Fruit fly (Drosophila melanogaster): ENCODE measurements around the gene Deaf1.
A peak's percentile ranks its signal among the peaks of the same experiment; 100 is the strongest.

The Deaf1 gene

DNA sequence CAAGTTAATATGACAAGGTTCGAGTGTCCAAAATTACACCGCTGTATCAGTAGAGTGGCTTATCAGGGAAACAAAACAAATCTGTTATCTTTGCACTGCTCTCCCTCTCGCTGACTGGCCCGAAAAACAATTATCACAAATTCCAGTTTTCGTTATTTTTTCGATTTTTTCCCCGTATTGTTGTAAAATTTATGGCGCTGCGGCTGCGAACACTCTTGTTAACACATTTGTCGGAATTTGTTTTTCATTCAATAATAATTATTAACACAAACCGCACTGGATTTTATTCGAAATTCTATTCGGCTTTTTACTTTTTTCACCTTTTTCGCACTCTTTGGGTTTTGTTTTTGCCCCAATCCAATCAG is 27.4 kb upstream of the Deaf1 start:
- TF ChIP-seq NK7.1 (GFP tag; optimal IDR thresholded peaks at IDR 0.05) (no peak), exex (tag; optimal IDR thresholded peaks at IDR 0.05) (peak; percentile 31), sd (tag; optimal IDR thresholded peaks at IDR 0.05) (peak; percentile 68)

DNA sequence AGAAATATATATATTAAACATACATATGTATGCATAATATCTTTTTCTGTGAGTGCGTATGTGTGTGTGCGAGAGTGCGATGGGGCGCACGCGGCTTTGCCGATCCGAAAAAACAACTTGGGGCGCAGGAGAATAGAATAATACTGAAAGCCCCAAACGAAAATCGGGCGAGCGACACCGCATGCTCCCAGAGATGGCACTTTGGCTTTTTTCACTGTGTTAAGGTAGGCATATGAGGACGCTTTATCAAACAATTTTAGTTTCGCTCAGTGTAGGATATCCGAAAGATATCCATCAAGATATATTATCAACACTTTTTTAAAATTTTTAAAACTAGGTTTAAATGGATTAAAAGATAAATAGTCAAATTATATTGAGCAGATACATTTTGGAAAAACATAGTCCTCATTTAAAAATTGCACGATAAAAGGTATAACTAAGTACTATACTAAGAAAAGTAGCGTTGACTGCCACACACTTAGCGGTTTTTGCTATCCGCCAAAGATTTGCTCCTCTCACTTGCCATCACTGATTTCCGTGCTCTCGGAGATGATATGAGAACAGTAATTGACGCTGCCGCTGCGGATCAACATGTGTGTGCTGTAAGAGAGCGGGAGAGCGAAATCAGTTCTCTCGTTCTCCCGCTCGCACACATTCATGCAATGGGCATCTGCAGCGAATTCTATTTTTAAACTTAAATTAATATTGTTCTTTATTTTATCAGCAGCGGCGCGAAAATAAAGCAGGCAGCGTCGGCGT is 26.9 kb upstream of the Deaf1 start:
- TF ChIP-seq CG12744 (GFP tag; optimal IDR thresholded peaks at IDR 0.05) (peak; percentile 40), Scr (GFP tag; IDR thresholded peaks at IDR 0.05; ENCODE audit: partially characterized antibody) (no peak), nmo (GFP tag; optimal IDR thresholded peaks at IDR 0.05) (peak; percentile 82), CrebB (tag; optimal IDR thresholded peaks at IDR 0.05) (no peak), CG4617 (GFP tag; optimal IDR thresholded peaks at IDR 0.05; ENCODE audit: borderline replicate concordance) (peak; percentile 15), p53 (GFP tag; optimal IDR thresholded peaks at IDR 0.05) (peak; percentile 42), Fer2 (tag; optimal IDR thresholded peaks at IDR 0.05) (peak; percentile 53), fd102C (GFP tag; optimal IDR thresholded peaks at IDR 0.05) (no peak), Xbp1 (GFP tag; optimal IDR thresholded peaks at IDR 0.05) (peak; percentile 72), ham (GFP tag; IDR thresholded peaks at IDR 0.05) (no peak), MESR4 (GFP tag; optimal IDR thresholded peaks at IDR 0.05) (no peak), CG1832 (GFP tag; optimal IDR thresholded peaks at IDR 0.05) (no peak), Hr78 (GFP tag; optimal IDR thresholded peaks at IDR 0.05) (peak in 1 of 2 experiments; percentile 38), CG11696 (GFP tag; IDR thresholded peaks at IDR 0.05) (no peak), trem (tag; optimal IDR thresholded peaks at IDR 0.05) (peak; percentile 28), Tbp (GFP tag; optimal IDR thresholded peaks at IDR 0.05) (peak; percentile 78), Side (GFP tag; optimal IDR thresholded peaks at IDR 0.05) (peak; percentile 43), CG12236 (GFP tag; optimal IDR thresholded peaks at IDR 0.05) (no peak), slbo (GFP tag; IDR thresholded peaks at IDR 0.05) (peak; percentile 66), hbn (GFP tag; IDR thresholded peaks at IDR 0.05; ENCODE audit: partially characterized antibody) (no peak), Nf-YB (GFP tag; optimal IDR thresholded peaks at IDR 0.05) (peak; percentile 44), CG8388 (GFP tag; optimal IDR thresholded peaks at IDR 0.05) (peak; percentile 47), fu2 (GFP tag; optimal IDR thresholded peaks at IDR 0.05) (peak; percentile 58), schlank (tag; optimal IDR thresholded peaks at IDR 0.05) (peak; percentile 19), chm (GFP tag; IDR thresholded peaks at IDR 0.05) (no peak; the same call in 1 of the 2 replicates), knrl (GFP tag; IDR thresholded peaks at IDR 0.05; ENCODE audit: partially characterized antibody) (no peak), gsb (GFP tag; IDR thresholded peaks at IDR 0.05) (no peak), ato (GFP tag; IDR thresholded peaks at IDR 0.05; ENCODE audit: partially characterized antibody) (peak; percentile 45; the same call in 1 of the 2 replicates), pfk (GFP tag; optimal IDR thresholded peaks at IDR 0.05) (no peak), sob (GFP tag; IDR thresholded peaks at IDR 0.05) (peak; percentile 33; the same call in 1 of the 2 replicates), crp (GFP tag; optimal IDR thresholded peaks at IDR 0.05) (peak in 1 of 2 experiments; percentile 17), onecut (GFP tag; IDR thresholded peaks at IDR 0.05) (no peak), Hmr (GFP tag; optimal IDR thresholded peaks at IDR 0.05) (peak; percentile 73), D19B (GFP tag; optimal IDR thresholded peaks at IDR 0.05) (peak; percentile 74), nerfin-1 (tag; optimal IDR thresholded peaks at IDR 0.05) (peak; percentile 7), aop (GFP tag; IDR thresholded peaks at IDR 0.05) (no peak), CG1647 (GFP tag; optimal IDR thresholded peaks at IDR 0.05) (peak; percentile 24), tna (GFP tag; IDR thresholded peaks at IDR 0.05; ENCODE audit: partially characterized antibody) (peak; percentile 21; the same call in 1 of the 2 replicates), Dbx (GFP tag; IDR thresholded peaks at IDR 0.05) (peak; percentile 71), CG14050 (GFP tag; IDR thresholded peaks at IDR 0.05) (no peak), HLHmδ (GFP tag; optimal IDR thresholded peaks at IDR 0.05) (peak; percentile 14), CG12299 (tag; optimal IDR thresholded peaks at IDR 0.05) (no peak), CG1603 (tag; optimal IDR thresholded peaks at IDR 0.05) (peak; percentile 15)

All from whole organism, embryonic.